Fruit fly (Drosophila melanogaster) whole organism, prepupa: Measurements from ENCODE around the gene eEF1alpha2.

ENCODE experiments used
- Blimp-1 ChIP-seq: fragments of 200-800 bp; sonication (Bioruptor generic); optimal IDR thresholded peaks from 3 replicates; lab custom pipeline; 2017; ENCODE audit warnings: missing biosample characterization, missing genetic modification characterization, mild to moderate bottlenecking, moderate library complexity, missing genetic modification reagents
- CG11762 ChIP-seq: fragments of 200-800 bp; sonication (Bioruptor generic); optimal IDR thresholded peaks from 3 replicates; lab custom pipeline; 2016; ENCODE audit warnings: missing biosample characterization, missing genetic modification characterization; ENCODE audit not compliant: insufficient read depth
- CG16779 ChIP-seq: fragments of 200-800 bp; sonication (Bioruptor generic); optimal IDR thresholded peaks from 3 replicates; lab custom pipeline; 2017; ENCODE audit warnings: missing biosample characterization, mild to moderate bottlenecking, missing genetic modification characterization
- CG3032 ChIP-seq: fragments of 200-800 bp; optimal IDR thresholded peaks from 2 replicates; lab custom pipeline; 2019; ENCODE audit warnings: missing biosample characterization, mild to moderate bottlenecking, missing genetic modification characterization, moderate library complexity
- CG6854 ChIP-seq: fragments of 200-800 bp; sonication (Bioruptor generic); optimal IDR thresholded peaks from 2 replicates; lab custom pipeline; 2017; ENCODE audit warnings: missing biosample characterization, mild to moderate bottlenecking, missing genetic modification characterization
- CG9139 ChIP-seq: fragments of 200-800 bp; sonication (Bioruptor generic); optimal IDR thresholded peaks from 3 replicates; lab custom pipeline; 2017; ENCODE audit warnings: missing biosample characterization, mild to moderate bottlenecking, missing genetic modification characterization
- Eip75B ChIP-seq: fragments of 200-800 bp; sonication (Bioruptor generic); optimal IDR thresholded peaks from 3 replicates; lab custom pipeline; 2016; ENCODE audit warnings: missing biosample characterization, missing genetic modification characterization
- Ets96B ChIP-seq: fragments of 200-800 bp; optimal IDR thresholded peaks from 2 replicates; lab custom pipeline; 2019; ENCODE audit warnings: missing biosample characterization, mild to moderate bottlenecking, missing genetic modification characterization, moderate library complexity
- OdsH ChIP-seq: fragments of 200-800 bp; sonication (Bioruptor generic); optimal IDR thresholded peaks from 3 replicates; lab custom pipeline; 2016; ENCODE audit warnings: missing biosample characterization, missing genetic modification characterization
- Sox14 ChIP-seq: fragments of 200-800 bp; sonication (Bioruptor generic); optimal IDR thresholded peaks from 3 replicates; lab custom pipeline; 2016; ENCODE audit warnings: missing biosample characterization, missing genetic modification characterization
- dsx ChIP-seq: fragments of 200-800 bp; optimal IDR thresholded peaks from 3 replicates; lab custom pipeline; 2019; ENCODE audit warnings: missing biosample characterization, mild to moderate bottlenecking, missing genetic modification characterization, moderate library complexity; ENCODE audit not compliant: poor library complexity, severe bottlenecking
- salr ChIP-seq, 2 experiments: fragments of 200-800 bp; sonication (Bioruptor generic); optimal IDR thresholded peaks; 3 replicates each; lab custom pipeline; 2016 to 2018; ENCODE audit warnings: missing biosample characterization in 2 of 2, missing genetic modification characterization in 2 of 2, mild to moderate bottlenecking in 1 of 2
- topi ChIP-seq: fragments of 200-800 bp; sonication (Bioruptor generic); optimal IDR thresholded peaks from 3 replicates; lab custom pipeline; 2016; ENCODE audit warnings: missing biosample characterization, missing genetic modification characterization
- vri ChIP-seq: fragments of 200-800 bp; sonication (Bioruptor generic); optimal IDR thresholded peaks from 3 replicates; lab custom pipeline; 2016; ENCODE audit warnings: missing biosample characterization, mild to moderate bottlenecking, missing genetic modification characterization

DNA sequence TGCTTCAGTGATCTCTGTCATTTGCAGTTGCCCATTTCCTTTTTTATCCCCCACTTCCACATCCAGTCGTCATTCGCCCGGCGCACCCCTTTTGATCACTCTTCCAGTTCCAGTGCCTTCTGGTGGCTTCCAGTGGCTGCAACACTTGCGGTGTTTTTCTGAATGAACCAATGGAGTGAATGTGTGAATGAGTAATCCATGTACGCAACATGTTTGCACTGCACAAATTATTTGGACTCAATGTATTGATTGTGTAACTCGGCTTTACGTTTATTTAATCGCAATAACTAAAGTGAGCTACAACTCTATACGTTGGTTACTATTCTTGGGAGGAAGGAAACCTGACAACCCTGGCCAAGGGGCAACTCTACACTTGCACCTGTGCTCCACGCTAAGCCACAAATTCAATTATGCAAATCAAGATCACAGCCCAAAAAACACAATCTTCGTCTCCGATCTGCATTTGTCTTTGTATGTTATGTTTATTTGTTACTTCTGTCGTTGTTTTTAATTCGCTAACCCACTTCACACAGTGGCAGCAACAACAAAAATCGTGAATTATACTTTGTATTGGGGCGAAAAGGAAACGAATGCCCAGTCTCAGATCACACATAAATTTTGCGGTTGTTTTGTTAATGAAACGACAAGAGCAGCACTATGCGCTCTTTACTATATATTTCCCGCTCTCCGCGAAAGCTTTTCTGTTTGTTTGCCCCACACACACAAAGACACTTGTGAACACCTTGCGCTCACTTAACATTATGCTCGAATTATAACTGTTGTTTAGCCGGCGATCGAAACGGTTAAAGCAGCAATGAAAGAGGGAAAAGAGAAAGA is 23.2 kb upstream of the eEF1alpha2 start:
- TF ChIP-seq CG9139, result no peak
- no peak for TF ChIP-seq Eip75B
- no peak for TF ChIP-seq CG6854 (GFP tag; lab: Kevin White, UChicago)
- TF ChIP-seq CG16779 (tag; lab: Kevin White, UChicago), result no peak
- TF ChIP-seq Blimp-1 (GFP tag; lab: Kevin White, UChicago), result no peak
- TF ChIP-seq Ets96B (tag; lab: Kevin White, UChicago), result no peak
- TF ChIP-seq dsx (GFP tag; lab: Kevin White, UChicago), result peak; percentile 23
- TF ChIP-seq Sox14, result no peak
- TF ChIP-seq CG11762 (GFP tag; lab: Kevin White, UChicago), result no peak
- no peak for TF ChIP-seq salr (GFP tag; optimal IDR thresholded peaks at IDR 0.05; lab: Kevin White, UChicago)
- TF ChIP-seq CG3032 (tag; lab: Kevin White, UChicago), result no peak
- no peak for TF ChIP-seq vri (GFP tag; lab: Kevin White, UChicago)
- no peak for TF ChIP-seq topi (GFP tag; lab: Kevin White, UChicago)
- TF ChIP-seq OdsH (GFP tag; lab: Kevin White, UChicago), result no peak
